Fruit fly (Drosophila melanogaster) whole organism, pupa: ENCODE results near the gene CG11983.

Source experiments
- CG12605 ChIP-seq: fragments of 200-800 bp; sonication (Bioruptor generic); IDR thresholded peaks from 2 replicates; pipeline ENCODE4 v1.3.6; 2022; ENCODE audit warnings: missing biosample characterization, missing genetic modification characterization
- CG13204 ChIP-seq: fragments of 200-800 bp; sonication (Bioruptor generic); optimal IDR thresholded peaks from 2 replicates; lab custom pipeline; 2018; ENCODE audit warnings: missing biosample characterization, mild to moderate bottlenecking, missing genetic modification characterization, moderate library complexity
- CG14655 ChIP-seq: fragments of 200-800 bp; sonication (Bioruptor generic); optimal IDR thresholded peaks from 3 replicates; lab custom pipeline; 2017; ENCODE audit warnings: mild to moderate bottlenecking, missing biosample characterization, missing genetic modification reagents, missing genetic modification characterization
- CG15710 ChIP-seq: fragments of 200-800 bp; sonication (Bioruptor generic); optimal IDR thresholded peaks from 2 replicates; lab custom pipeline; 2018; ENCODE audit warnings: missing biosample characterization, mild to moderate bottlenecking, missing genetic modification characterization, moderate library complexity
- CG32121 ChIP-seq: fragments of 200-800 bp; sonication (Bioruptor generic); IDR thresholded peaks from 2 replicates; pipeline ENCODE4 v1.3.6; 2022; ENCODE audit warnings: missing biosample characterization, missing genetic modification characterization
- CG34367 ChIP-seq: fragments of 200-800 bp; sonication (Bioruptor generic); optimal IDR thresholded peaks from 2 replicates; lab custom pipeline; 2018; ENCODE audit warnings: missing biosample characterization, mild to moderate bottlenecking, missing genetic modification characterization
- CG8159 ChIP-seq: fragments of 200-800 bp; sonication (Bioruptor generic); optimal IDR thresholded peaks from 3 replicates; lab custom pipeline; 2018; ENCODE audit warnings: missing biosample characterization, mild to moderate bottlenecking, missing genetic modification characterization, moderate library complexity
- CG8301 ChIP-seq: fragments of 200-800 bp; sonication (Bioruptor generic); optimal IDR thresholded peaks from 2 replicates; lab custom pipeline; 2018; ENCODE audit warnings: missing biosample characterization, mild to moderate bottlenecking, missing genetic modification characterization
- CG9948 ChIP-seq: fragments of 200-800 bp; sonication (Bioruptor generic); optimal IDR thresholded peaks from 2 replicates; lab custom pipeline; 2018; ENCODE audit warnings: missing biosample characterization, mild to moderate bottlenecking, missing genetic modification characterization, moderate library complexity
- D1 ChIP-seq: fragments of 200-800 bp; sonication (Bioruptor generic); optimal IDR thresholded peaks from 2 replicates; lab custom pipeline; 2018; ENCODE audit warnings: missing biosample characterization, mild to moderate bottlenecking, missing genetic modification characterization, moderate library complexity
- EcR ChIP-seq: fragments of 200-800 bp; sonication (Bioruptor generic); optimal IDR thresholded peaks from 3 replicates; lab custom pipeline; 2019; ENCODE audit warnings: missing biosample characterization, missing genetic modification characterization, mild to moderate bottlenecking, moderate library complexity, missing genetic modification reagents
- Ets98B ChIP-seq: fragments of 200-800 bp; sonication (Bioruptor generic); IDR thresholded peaks from 2 replicates; pipeline ENCODE4 v1.3.6; 2022; ENCODE audit warnings: missing biosample characterization, missing genetic modification characterization
- Snoo ChIP-seq: fragments of 200-800 bp; sonication (Bioruptor generic); optimal IDR thresholded peaks from 3 replicates; lab custom pipeline; 2017; ENCODE audit warnings: missing biosample characterization, mild to moderate bottlenecking, missing genetic modification characterization, inconsistent platforms
- gl ChIP-seq: fragments of 200-800 bp; sonication (Bioruptor generic); optimal IDR thresholded peaks from 2 replicates; lab custom pipeline; 2018; ENCODE audit warnings: missing biosample characterization, mild to moderate bottlenecking, missing genetic modification characterization

DNA sequence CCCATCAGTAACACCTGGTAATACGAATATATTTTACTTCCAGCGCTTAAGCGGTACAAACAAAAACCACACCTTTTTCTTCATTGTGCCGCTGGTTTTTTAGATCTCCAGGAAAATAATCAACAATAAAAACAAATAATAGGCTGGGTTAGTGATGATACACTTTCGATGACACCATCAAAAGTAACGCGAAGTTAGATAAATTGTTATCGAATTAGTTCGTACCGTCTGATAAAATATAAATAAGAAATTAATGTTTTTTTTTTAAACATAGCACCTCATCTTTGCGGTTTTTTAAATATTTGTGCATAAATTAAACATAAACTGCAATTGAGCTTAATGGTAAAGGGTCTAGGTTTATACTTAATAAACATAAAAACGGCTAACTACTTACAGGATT, 24.0 kb upstream of the CG11983 start, which contains the start of gene RagA-B:
- TF ChIP-seq CG8159 (tag; lab: Kevin White, UChicago) (no peak), CG15710 (no peak), CG32121 (GFP tag; lab: Robert Waterston, UW) (no peak), CG9948 (tag; lab: Kevin White, UChicago) (no peak), CG14655 (GFP tag; lab: Kevin White, UChicago) (no peak), gl (tag; lab: Kevin White, UChicago) (no peak), CG12605 (no peak), CG8301 (tag; lab: Kevin White, UChicago) (no peak), EcR (no peak), Ets98B (GFP tag; lab: Robert Waterston, UW) (no peak), CG34367 (tag; lab: Kevin White, UChicago) (no peak), D1 (tag; lab: Kevin White, UChicago) (no peak), CG13204 (no peak), Snoo (tag; lab: Kevin White, UChicago) (no peak)
